Fruit fly (Drosophila melanogaster): ENCODE results near the gene CG12320.

CG12320 gene

dm6 chr3R:18255281-18255680 lies 2.7 kb upstream of the CG12320 start, which contains the start of the genes Ada2a, Polr2D, Tgs1 and moi (continued):
- TF ChIP-seq CG42726 (GFP tag; IDR thresholded peaks at IDR 0.05; ENCODE audit: partially characterized antibody) (peak; percentile 73), Deaf1 (tag; optimal IDR thresholded peaks at IDR 0.05) (no peak), CG14441 (GFP tag; IDR thresholded peaks at IDR 0.05) (no peak), psq (GFP tag; optimal IDR thresholded peaks at IDR 0.05) (no peak), crol (GFP tag; IDR thresholded peaks at IDR 0.05) (no peak), Myb (GFP tag; optimal IDR thresholded peaks at IDR 0.05) (peak; percentile 35), Fer2 (tag; optimal IDR thresholded peaks at IDR 0.05) (no peak), CG12769 (tag; optimal IDR thresholded peaks at IDR 0.05) (no peak), CkIIα-i1 (GFP tag; IDR thresholded peaks at IDR 0.05) (no peak), CG11456 (GFP tag; IDR thresholded peaks at IDR 0.05) (no peak), bbx (GFP tag; IDR thresholded peaks at IDR 0.05; ENCODE audit: partially characterized antibody) (peak; percentile 82), sisA (GFP tag; IDR thresholded peaks at IDR 0.05) (no peak), zen (tag; optimal IDR thresholded peaks at IDR 0.05) (no peak), gfzf (GFP tag; optimal IDR thresholded peaks at IDR 0.05) (peak; percentile 60), H15 (GFP tag; IDR thresholded peaks at IDR 0.05) (no peak), CG11696 (GFP tag; IDR thresholded peaks at IDR 0.05) (no peak), Pdp1 (GFP tag; optimal IDR thresholded peaks at IDR 0.05) (no peak), CG12659 (GFP tag; optimal IDR thresholded peaks at IDR 0.05) (peak; percentile 42), lbe (GFP tag; optimal IDR thresholded peaks at IDR 0.05) (no peak), otp (GFP tag; IDR thresholded peaks at IDR 0.05) (no peak), ab (GFP tag; optimal IDR thresholded peaks at IDR 0.05) (no peak), CG17802 (tag; optimal IDR thresholded peaks at IDR 0.05) (no peak), Antp (GFP tag; optimal IDR thresholded peaks at IDR 0.05) (no peak), Dip2 (GFP tag; IDR thresholded peaks at IDR 0.05) (no peak), CG10147 (GFP tag; optimal IDR thresholded peaks at IDR 0.05) (no peak), CG1529 (GFP tag; optimal IDR thresholded peaks at IDR 0.05) (no peak), CG15514 (GFP tag; optimal IDR thresholded peaks at IDR 0.05) (peak; percentile 48), CG4282 (GFP tag; optimal IDR thresholded peaks at IDR 0.05) (no peak), Fer1 (GFP tag; optimal IDR thresholded peaks at IDR 0.05) (no peak), CG1603 (tag; optimal IDR thresholded peaks at IDR 0.05) (no peak), Dad (GFP tag; optimal IDR thresholded peaks at IDR 0.05) (no peak), eyg (GFP tag; optimal IDR thresholded peaks at IDR 0.05) (no peak), cad (GFP tag; optimal IDR thresholded peaks at IDR 0.05) (no peak), MTF-1 (GFP tag; optimal IDR thresholded peaks at IDR 0.05; ENCODE audit: borderline replicate concordance) (no peak), sd (tag; optimal IDR thresholded peaks at IDR 0.05) (peak; percentile 40), stwl (tag; optimal IDR thresholded peaks at IDR 0.05) (peak; percentile 49), Meics (GFP tag; optimal IDR thresholded peaks at IDR 0.05) (no peak), Oaz (GFP tag; IDR thresholded peaks at IDR 0.05) (no peak), CG18764 (GFP tag; optimal IDR thresholded peaks at IDR 0.05) (no peak), Sry-δ (GFP tag; optimal IDR thresholded peaks at IDR 0.05) (peak; percentile 92), Max (GFP tag; optimal IDR thresholded peaks at IDR 0.05) (no peak), onecut (GFP tag; IDR thresholded peaks at IDR 0.05) (no peak), CG18262 (tag; optimal IDR thresholded peaks at IDR 0.05) (no peak), seq (GFP tag; IDR thresholded peaks at IDR 0.05) (no peak), cg (GFP tag; optimal IDR thresholded peaks at IDR 0.05) (no peak), D19B (GFP tag; optimal IDR thresholded peaks at IDR 0.05) (no peak), mirr (GFP tag; optimal IDR thresholded peaks at IDR 0.05) (no peak), rib (GFP tag; IDR thresholded peaks at IDR 0.05) (no peak), CG8281 (tag; optimal IDR thresholded peaks at IDR 0.05) (no peak), Drgx (GFP tag; IDR thresholded peaks at IDR 0.05) (no peak), CG34376 (GFP tag; optimal IDR thresholded peaks at IDR 0.05) (no peak), BEAF-32 (GFP tag; optimal IDR thresholded peaks at IDR 0.05) (peak; percentile 85)

Data from whole organism, embryonic.